Fruit fly (Drosophila melanogaster) whole organism, embryonic: ENCODE data around the gene UBL3.

Experiments
- CG10959 ChIP-seq: fragments of 200-800 bp; sonication (Bioruptor generic); IDR thresholded peaks from 2 replicates; pipeline ENCODE4 v1.3.6; 2022; ENCODE audit warnings: missing biosample characterization, missing genetic modification characterization
- CG14965 ChIP-seq: fragments of 200-800 bp; sonication (Bioruptor generic); optimal IDR thresholded peaks from 2 replicates; lab custom pipeline; 2016; ENCODE audit warnings: missing biosample characterization, missing genetic modification characterization, borderline replicate concordance
- CG1647 ChIP-seq: fragments of 200-800 bp; sonication (Bioruptor generic); optimal IDR thresholded peaks from 3 replicates; lab custom pipeline; 2016; ENCODE audit warnings: missing biosample characterization, missing genetic modification characterization
- CG7372 ChIP-seq: fragments of 200-800 bp; sonication (Bioruptor generic); IDR thresholded peaks from 2 replicates; pipeline ENCODE4 v1.3.6; 2022; ENCODE audit warnings: missing biosample characterization, missing genetic modification characterization
- CkIIα-i1 ChIP-seq: fragments of 200-800 bp; sonication (Bioruptor generic); IDR thresholded peaks from 2 replicates; pipeline ENCODE4 v1.3.6; 2022; ENCODE audit warnings: missing biosample characterization, missing genetic modification characterization
- Hr78 ChIP-seq, 2 experiments: fragments of 200-800 bp in 1 of 2; fragments of >200 bp in 1 of 2; sonication (Bioruptor generic) in 1 of 2; optimal IDR thresholded peaks; 2 replicates each; lab custom pipeline; 2017 to 2019; ENCODE audit warnings: missing biosample characterization in 2 of 2, missing genetic modification characterization in 2 of 2, mild to moderate bottlenecking in 1 of 2, moderate library complexity in 1 of 2
- Sox102F ChIP-seq: fragments of 200-800 bp; sonication (Bioruptor generic); optimal IDR thresholded peaks from 2 replicates; lab custom pipeline; 2018; ENCODE audit warnings: missing biosample characterization, mild to moderate bottlenecking, missing genetic modification characterization, moderate library complexity
- Usf ChIP-seq: fragments of 200-800 bp; sonication (Bioruptor generic); optimal IDR thresholded peaks from 2 replicates; lab custom pipeline; 2017; ENCODE audit warnings: missing genotype, missing biosample characterization, missing genetic modification characterization
- chn ChIP-seq: fragments of 200-800 bp; sonication (Bioruptor generic); optimal IDR thresholded peaks from 2 replicates; lab custom pipeline; 2016; ENCODE audit warnings: missing biosample characterization, missing genetic modification characterization
- grau ChIP-seq: fragments of 200-800 bp; optimal IDR thresholded peaks from 3 replicates; lab custom pipeline; 2019; ENCODE audit warnings: missing biosample characterization, mild to moderate bottlenecking, missing genetic modification characterization, moderate library complexity
- prd ChIP-seq, 3 experiments: fragments of >200 bp in 2 of 3; fragments of 200-800 bp in 1 of 3; sonication (Bioruptor generic) in 1 of 3; optimal IDR thresholded peaks in 2 of 3; IDR thresholded peaks in 1 of 3; 2 replicates in 2 of 3; 3 replicates in 1 of 3; pipeline versions ENCODE4 v1.3.6 to Lab custom; 2017 to 2022; ENCODE audit warnings: missing biosample characterization in 1 of 3, missing genetic modification characterization in 1 of 3
- repo ChIP-seq: fragments of 200-800 bp; sonication (Bioruptor generic); optimal IDR thresholded peaks from 2 replicates; lab custom pipeline; 2016; ENCODE audit warnings: missing biosample characterization, missing genetic modification characterization
- slbo ChIP-seq: fragments of 200-800 bp; sonication (Bioruptor generic); IDR thresholded peaks from 2 replicates; pipeline ENCODE4 v1.3.6; 2022; ENCODE audit warnings: missing biosample characterization, missing genetic modification characterization
- zf30C ChIP-seq: fragments of 200-800 bp; sonication (Bioruptor generic); optimal IDR thresholded peaks from 3 replicates; lab custom pipeline; 2018; ENCODE audit warnings: missing biosample characterization, mild to moderate bottlenecking, missing genetic modification characterization

DNA sequence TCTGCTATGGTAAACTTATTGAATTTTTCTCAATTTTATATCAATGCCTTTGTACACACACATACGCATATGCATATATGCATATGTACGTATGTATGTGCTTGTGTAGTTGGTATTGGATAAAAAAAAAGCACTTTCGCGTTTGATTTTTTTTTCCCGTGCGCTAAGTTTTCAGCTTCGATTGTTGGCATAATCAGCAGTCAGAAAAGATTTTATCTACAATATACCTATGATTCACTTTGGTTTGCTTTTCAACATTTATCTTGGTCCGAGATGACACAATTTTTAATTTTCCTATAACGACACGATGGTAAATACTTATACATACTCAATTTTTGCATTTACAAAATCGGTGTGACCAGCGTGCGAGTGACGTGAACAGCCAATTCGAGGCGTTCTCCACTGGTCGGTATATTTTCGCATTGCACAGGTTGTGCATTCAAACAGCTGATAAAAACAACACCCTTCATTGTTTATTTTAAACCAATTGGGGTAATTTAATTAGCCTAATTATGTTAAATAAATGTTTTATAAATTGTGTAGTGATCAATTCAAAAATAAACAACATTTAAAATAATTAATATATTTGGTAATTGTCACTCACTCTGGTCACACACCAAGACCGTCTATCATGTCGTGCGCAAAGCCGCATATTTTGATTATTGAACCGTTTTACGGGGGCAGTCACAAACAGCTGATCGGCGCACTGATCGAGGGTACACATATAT is at the start of gene UBL3, which contains the start of gene CG15914:
- no peak for TF ChIP-seq CG1647 (GFP tag; lab: Kevin White, UChicago)
- no peak for TF ChIP-seq repo (GFP tag; lab: Kevin White, UChicago)
- no peak for TF ChIP-seq CG7372
- no peak for TF ChIP-seq Usf (GFP tag; lab: Kevin White, UChicago)
- TF ChIP-seq CG14965 (GFP tag; lab: Kevin White, UChicago) = no peak
- peak; percentile 35 for TF ChIP-seq grau (tag; lab: Kevin White, UChicago)
- TF ChIP-seq prd (optimal IDR thresholded peaks at IDR 0.05; lab: Kevin White, UChicago) = no peak
- TF ChIP-seq prd (GFP tag; IDR thresholded peaks at IDR 0.05; lab: Robert Waterston, UW) = no peak
- TF ChIP-seq Sox102F (GFP tag; lab: Kevin White, UChicago) = no peak
- TF ChIP-seq slbo = no peak
- TF ChIP-seq chn = no peak
- no peak for TF ChIP-seq CkIIα-i1 (GFP tag; lab: Robert Waterston, UW)
- TF ChIP-seq zf30C (GFP tag; lab: Kevin White, UChicago) = no peak
- TF ChIP-seq Hr78 (GFP tag; optimal IDR thresholded peaks at IDR 0.05; lab: Kevin White, UChicago) = no peak
- no peak for TF ChIP-seq CG10959 (GFP tag; lab: Robert Waterston, UW)
